Worm (Caenorhabditis elegans) whole organism, L4 larva: ENCODE data around the gene K03A11.6.

Experiments
- D1046.2 ChIP-seq: fragments of 200-800 bp; sonication (Bioruptor generic); IDR thresholded peaks from 2 replicates; pipeline ENCODE4 v1.3.6; 2022; ENCODE audit warnings: missing genetic modification characterization, missing compliant biosample characterization
- T26A8.4 ChIP-seq: fragments of 200-800 bp; sonication (Bioruptor generic); IDR thresholded peaks from 2 replicates; pipeline ENCODE4 v1.3.6; 2022; ENCODE audit warnings: missing genetic modification characterization, missing compliant biosample characterization
- Y105C5A.15 ChIP-seq: fragments of 200-800 bp; sonication (Bioruptor generic); IDR thresholded peaks from 2 replicates; pipeline ENCODE4 v1.3.6; 2022; ENCODE audit warnings: missing genetic modification characterization, missing compliant biosample characterization
- Y48G9A.11 ChIP-seq: fragments of 200-800 bp; sonication (Bioruptor generic); IDR thresholded peaks from 2 replicates; pipeline ENCODE4 v1.3.6; 2022; ENCODE audit warnings: missing genetic modification reagents, missing genetic modification characterization, missing compliant biosample characterization
- ama-1 ChIP-seq: fragments of 150-350 bp; optimal IDR thresholded peaks from 2 replicates; lab custom pipeline; 2014; ENCODE audit warnings: inconsistent platforms, mixed read lengths
- ceh-28 ChIP-seq: fragments of 150-350 bp; optimal IDR thresholded peaks from 2 replicates; lab custom pipeline; 2014; ENCODE audit warnings: missing biosample characterization, missing genetic modification reagents, missing genetic modification characterization
- ceh-32 ChIP-seq: sonication (generic microtip); optimal IDR thresholded peaks from 2 replicates; lab custom pipeline; 2016; ENCODE audit warnings: mild to moderate bottlenecking, missing genetic modification characterization, missing compliant biosample characterization; ENCODE audit not compliant: poor library complexity
- ceh-62 ChIP-seq: sonication (generic microtip); optimal IDR thresholded peaks from 2 replicates; lab custom pipeline; 2017; ENCODE audit warnings: missing biosample characterization, missing genetic modification characterization
- cey-2 ChIP-seq: sonication (generic microtip); optimal IDR thresholded peaks from 3 replicates; lab custom pipeline; 2017; ENCODE audit warnings: missing genetic modification characterization, mild to moderate bottlenecking, missing compliant biosample characterization, antibody characterized with exemption, borderline replicate concordance; ENCODE audit not compliant: insufficient read depth
- ctbp-1 ChIP-seq: fragments of 200-800 bp; sonication (Bioruptor generic); IDR thresholded peaks from 2 replicates; pipeline ENCODE4 v1.3.6; 2022; ENCODE audit warnings: missing genetic modification reagents, missing genetic modification characterization, missing compliant biosample characterization
- daf-12 ChIP-seq: fragments of 150-350 bp; optimal IDR thresholded peaks from 2 replicates; lab custom pipeline; 2014; ENCODE audit warnings: missing biosample characterization, missing genetic modification reagents, missing genetic modification characterization
- daf-8 ChIP-seq: fragments of 200-800 bp; sonication (Bioruptor generic); IDR thresholded peaks from 2 replicates; pipeline ENCODE4 v1.3.6; 2022; ENCODE audit warnings: missing genetic modification characterization, missing compliant biosample characterization
- egl-43 ChIP-seq: fragments of 200-800 bp; sonication (Bioruptor generic); IDR thresholded peaks from 2 replicates; pipeline ENCODE4 v1.3.6; 2022; ENCODE audit warnings: missing genetic modification reagents, missing genetic modification characterization, missing compliant biosample characterization
- fkh-10 ChIP-seq: fragments of 150-350 bp; optimal IDR thresholded peaks from 2 replicates; lab custom pipeline; 2014; ENCODE audit warnings: missing biosample characterization, missing genetic modification reagents, missing genetic modification characterization
- hlh-11 ChIP-seq: fragments of 200-800 bp; sonication (Bioruptor generic); optimal IDR thresholded peaks from 2 replicates; lab custom pipeline; 2018; ENCODE audit warnings: mild to moderate bottlenecking, missing genetic modification characterization, missing compliant biosample characterization
- hlh-30 ChIP-seq: sonication (generic microtip); optimal IDR thresholded peaks from 2 replicates; lab custom pipeline; 2017; ENCODE audit warnings: antibody characterized with exemption, mild to moderate bottlenecking, missing genetic modification characterization, missing compliant biosample characterization; ENCODE audit not compliant: insufficient read depth
- hmg-1.1 ChIP-seq: fragments of 200-800 bp; sonication (Bioruptor generic); IDR thresholded peaks from 2 replicates; pipeline ENCODE4 v1.3.6; 2022; ENCODE audit warnings: missing genetic modification reagents, missing genetic modification characterization, missing compliant biosample characterization
- jun-1 ChIP-seq: fragments of 150-350 bp; optimal IDR thresholded peaks from 2 replicates; lab custom pipeline; 2014; ENCODE audit warnings: missing biosample characterization, missing genetic modification reagents, missing genetic modification characterization
- lin-39 ChIP-seq: fragments of 150-350 bp; optimal IDR thresholded peaks from 2 replicates; lab custom pipeline; 2014; ENCODE audit warnings: missing biosample characterization, missing genetic modification reagents, missing genetic modification characterization
- lir-3 ChIP-seq: sonication (generic microtip); optimal IDR thresholded peaks from 2 replicates; lab custom pipeline; 2016; ENCODE audit warnings: mild to moderate bottlenecking, missing genetic modification characterization, missing compliant biosample characterization
- lsy-2 ChIP-seq, 2 experiments: fragments of 150-350 bp in 1 of 2; sonication (generic microtip) in 1 of 2; optimal IDR thresholded peaks; 2 replicates each; lab custom pipeline; 2014 to 2017; ENCODE audit warnings: missing biosample characterization in 2 of 2, missing genetic modification characterization in 2 of 2
- mdl-1 ChIP-seq, 2 experiments: fragments of 150-350 bp in 1 of 2; sonication (generic microtip) in 1 of 2; optimal IDR thresholded peaks; 2 replicates each; lab custom pipeline; 2014 to 2017; ENCODE audit warnings: missing biosample characterization in 2 of 2, missing genetic modification characterization in 2 of 2
- mep-1 ChIP-seq: fragments of 150-350 bp; sonication (generic microtip); optimal IDR thresholded peaks from 3 replicates; lab custom pipeline; 2014; ENCODE audit warnings: missing biosample characterization, missing genetic modification characterization
- mxl-3 ChIP-seq: fragments of 200-800 bp; sonication (Bioruptor generic); optimal IDR thresholded peaks from 2 replicates; lab custom pipeline; 2018; ENCODE audit warnings: mild to moderate bottlenecking, missing genetic modification characterization, missing compliant biosample characterization
- nhr-25 ChIP-seq: sonication (generic microtip); optimal IDR thresholded peaks from 2 replicates; lab custom pipeline; 2017; ENCODE audit warnings: missing genetic modification characterization, mild to moderate bottlenecking, missing compliant biosample characterization, antibody characterized with exemption, moderate library complexity, borderline replicate concordance; ENCODE audit not compliant: insufficient read depth
- nhr-28 ChIP-seq: fragments of 150-350 bp; optimal IDR thresholded peaks from 2 replicates; lab custom pipeline; 2014; ENCODE audit warnings: missing biosample characterization, missing genetic modification characterization
- nhr-41 ChIP-seq: fragments of 200-800 bp; sonication (Bioruptor generic); IDR thresholded peaks from 2 replicates; pipeline ENCODE4 v1.3.6; 2022; ENCODE audit warnings: missing genetic modification reagents, missing genetic modification characterization, missing compliant biosample characterization
- nhr-48 ChIP-seq: sonication (generic microtip); optimal IDR thresholded peaks from 2 replicates; lab custom pipeline; 2016; ENCODE audit warnings: mild to moderate bottlenecking, missing genetic modification characterization, missing compliant biosample characterization
- sdz-12 ChIP-seq: fragments of 200-800 bp; sonication (Bioruptor generic); optimal IDR thresholded peaks from 2 replicates; lab custom pipeline; 2018; ENCODE audit warnings: mild to moderate bottlenecking, missing genetic modification characterization, missing compliant biosample characterization
- spr-1 ChIP-seq: sonication (generic microtip); optimal IDR thresholded peaks from 2 replicates; lab custom pipeline; 2016; ENCODE audit warnings: mild to moderate bottlenecking, missing genetic modification characterization, missing compliant biosample characterization
- spr-3 ChIP-seq: fragments of 200-800 bp; sonication (Bioruptor generic); optimal IDR thresholded peaks from 2 replicates; lab custom pipeline; 2018; ENCODE audit warnings: mild to moderate bottlenecking, missing genetic modification characterization, missing compliant biosample characterization
- tra-1 ChIP-seq: fragments of 200-800 bp; sonication (Bioruptor generic); IDR thresholded peaks from 2 replicates; pipeline ENCODE4 v1.3.6; 2022; ENCODE audit warnings: missing genetic modification reagents, missing genetic modification characterization, missing compliant biosample characterization
- unc-130 ChIP-seq: sonication (generic microtip); optimal IDR thresholded peaks from 2 replicates; lab custom pipeline; 2016; ENCODE audit warnings: missing genetic modification reagents, missing genetic modification characterization, missing compliant biosample characterization
- unc-39 ChIP-seq: sonication (generic microtip); optimal IDR thresholded peaks from 2 replicates; lab custom pipeline; 2017; ENCODE audit warnings: missing biosample characterization, missing genetic modification characterization
- unc-62 ChIP-seq, 3 experiments: fragments of 150-350 bp in 1 of 3; sonication (generic microtip); optimal IDR thresholded peaks in 2 of 3; peaks in 1 of 3; 1 replicate in 1 of 3; 2 replicates in 2 of 3; lab custom pipeline; 2014 to 2017; ENCODE audit warnings: missing biosample characterization in 3 of 3, missing genetic modification characterization in 3 of 3, missing genetic modification reagents in 3 of 3, missing genotype in 1 of 3
- vab-7 ChIP-seq: fragments of 200-800 bp; sonication (Bioruptor generic); IDR thresholded peaks from 2 replicates; pipeline ENCODE4 v1.3.6; 2022; ENCODE audit warnings: missing genetic modification reagents, missing genetic modification characterization, missing compliant biosample characterization
- zfp-2 ChIP-seq: sonication (generic microtip); optimal IDR thresholded peaks from 2 replicates; lab custom pipeline; 2016; ENCODE audit warnings: mild to moderate bottlenecking, missing genetic modification characterization, missing compliant biosample characterization
- ztf-11 ChIP-seq: fragments of 150-350 bp; optimal IDR thresholded peaks from 2 replicates; lab custom pipeline; 2014; ENCODE audit warnings: missing biosample characterization, missing genetic modification characterization

Gene K03A11.6

DNA sequence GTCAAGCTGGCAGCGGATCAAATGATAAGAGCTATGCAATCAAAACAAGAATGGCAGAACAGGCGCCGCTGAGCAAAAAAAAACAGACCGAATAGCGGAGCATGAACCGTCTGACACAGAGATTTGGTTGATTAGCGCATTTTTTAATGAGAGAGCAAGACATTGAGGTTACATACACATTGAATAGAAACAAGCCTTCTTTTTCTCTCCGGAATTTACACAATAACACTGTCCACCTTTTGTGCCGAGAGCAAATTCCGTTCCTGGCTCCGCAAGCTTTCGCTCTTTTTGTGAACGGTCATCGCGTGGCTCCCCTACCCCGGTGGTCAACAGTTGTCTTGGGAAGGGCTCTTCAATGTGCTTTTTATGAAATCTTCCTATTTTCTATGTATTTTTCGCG is at the start of gene K03A11.6:
Gene K03A11.6, plus strand, starts transcription at position 301 of the 400 bp plus-strand sequence.
- TF ChIP-seq ctbp-1 (GFP tag; lab: Robert Waterston, UW) (no peak), mdl-1 (tag; optimal IDR thresholded peaks at IDR 0.05; lab: Kevin White, UChicago) (no peak), daf-12 (no peak), ztf-11 (no peak), spr-3 (no peak), egl-43 (GFP tag; lab: Robert Waterston, UW) (no peak), unc-130 (no peak)
- TF ChIP-seq, all 104 proteins: peak for 0

ce11 chrX:13006328-13006727 is 49.3 kb upstream of the K03A11.6 start:
- peak in 1 of 2 experiments; percentile 1 for TF ChIP-seq unc-62 (GFP tag; optimal IDR thresholded peaks at IDR 0.05 in 1 of 2; lab: Kevin White, UChicago)
- TF ChIP-seq unc-62 (tag; optimal IDR thresholded peaks at IDR 0.05; lab: Kevin White, UChicago) = no peak
- TF ChIP-seq nhr-48 (tag; lab: Kevin White, UChicago) = peak; percentile 5
- peak; percentile 25 for TF ChIP-seq hlh-30 (tag; lab: Kevin White, UChicago)
- peak; percentile 6 for TF ChIP-seq hlh-11 (tag; lab: Kevin White, UChicago)
- TF ChIP-seq mxl-3 = peak; percentile 16
- TF ChIP-seq ceh-32 (tag; lab: Kevin White, UChicago) = no peak
- TF ChIP-seq spr-1 (tag; lab: Kevin White, UChicago) = no peak

DNA sequence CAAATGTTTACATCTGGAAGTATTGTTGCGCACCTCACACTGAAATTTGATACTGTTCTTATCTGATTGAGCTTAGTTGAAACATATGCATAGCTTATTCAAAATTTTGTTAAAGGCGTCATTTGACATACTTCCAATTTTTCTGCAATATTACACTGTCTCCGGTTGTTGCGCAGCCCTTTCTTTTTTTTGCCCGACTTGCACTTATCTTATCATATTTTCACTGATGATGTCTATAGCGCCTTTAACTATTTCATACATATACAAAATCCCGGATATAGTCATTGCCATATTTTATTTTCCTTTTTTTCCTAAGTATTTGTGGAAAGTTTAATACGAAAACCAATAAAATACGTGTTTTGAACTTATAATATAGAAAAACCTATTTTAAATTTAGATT is 48.9 kb upstream of the K03A11.6 start:
- TF ChIP-seq fkh-10 = no peak
- peak; percentile 54 for TF ChIP-seq nhr-25 (tag; lab: Kevin White, UChicago)

DNA sequence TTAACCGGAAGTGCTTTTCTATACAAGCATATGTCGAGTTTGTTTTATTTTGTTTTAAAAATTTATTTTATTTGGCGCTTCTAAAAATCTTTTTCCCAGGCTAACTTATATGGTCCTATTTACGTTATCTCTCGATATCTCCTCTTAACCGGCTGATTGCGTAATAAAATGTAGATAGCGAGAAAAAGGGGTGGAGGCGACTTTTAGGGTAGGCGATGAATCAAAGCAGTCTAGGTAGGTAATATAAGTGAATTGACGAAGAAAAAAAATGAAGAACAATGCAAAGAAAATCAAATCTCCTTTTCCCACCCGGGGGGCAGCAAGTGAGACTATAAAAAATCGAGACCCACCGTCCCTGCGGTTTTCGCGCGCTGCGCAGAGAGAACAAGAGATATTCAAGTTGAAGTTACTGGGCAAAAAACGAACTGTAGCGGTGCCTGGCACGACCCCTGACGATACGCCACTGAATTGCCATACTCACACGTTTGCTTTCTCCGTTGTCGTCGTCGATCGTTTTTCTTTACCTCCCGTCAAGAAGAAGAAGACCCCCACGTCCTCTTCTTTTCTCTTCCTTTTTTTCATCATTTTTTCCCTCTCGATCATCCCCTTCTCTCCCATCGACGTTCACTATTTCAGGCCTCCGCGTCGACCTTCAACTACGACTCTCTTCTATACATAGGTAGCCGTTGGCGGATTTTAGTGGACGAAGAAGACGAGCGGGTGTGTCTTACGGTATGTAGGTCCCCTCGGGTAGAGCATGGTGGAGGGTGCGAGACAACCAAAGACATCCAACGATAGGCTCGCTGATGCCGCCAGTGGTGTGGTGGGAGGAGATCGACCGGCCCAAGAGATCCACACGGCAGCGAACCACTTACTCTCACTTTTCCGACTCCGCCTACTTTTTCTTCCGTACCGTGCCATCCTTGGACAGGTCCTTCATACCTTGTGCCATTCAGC is 47.5 kb upstream of the K03A11.6 start, which contains the start of gene nhr-25:
Gene nhr-25, plus strand, starts transcription at position 637 of the 957 bp plus-strand sequence.
- TF ChIP-seq cey-2 (tag; lab: Kevin White, UChicago) = no peak
- peak; percentile 99 for TF ChIP-seq nhr-25 (tag; lab: Kevin White, UChicago)
- peak; percentile 3 for TF ChIP-seq hlh-11 (tag; lab: Kevin White, UChicago)
- TF ChIP-seq jun-1 = no peak
- no peak for TF ChIP-seq spr-1 (tag; lab: Kevin White, UChicago)
- 0 out of 2 replicates have a peak, but pooled peaks have one; percentile 7 for TF ChIP-seq Y105C5A.15 (GFP tag; lab: Robert Waterston, UW)
- peak in 1 of 2 experiments; percentile 3 for TF ChIP-seq lsy-2 (tag; optimal IDR thresholded peaks at IDR 0.05; lab: Kevin White, UChicago)
- TF ChIP-seq vab-7 (GFP tag; lab: Robert Waterston, UW) = no peak
- no peak for TF ChIP-seq lir-3 (tag; lab: Kevin White, UChicago)
- no peak for TF ChIP-seq T26A8.4 (GFP tag; lab: Robert Waterston, UW)
- TF ChIP-seq unc-62 (GFP tag; optimal IDR thresholded peaks at IDR 0.05 in 1 of 2; lab: Kevin White, UChicago) = peak in 1 of 2 experiments; percentile 62
- TF ChIP-seq unc-62 (tag; optimal IDR thresholded peaks at IDR 0.05; lab: Kevin White, UChicago) = no peak
- TF ChIP-seq mep-1 = peak; percentile 52
- peak; percentile 50 for TF ChIP-seq nhr-28 (tag; lab: Kevin White, UChicago)
- TF ChIP-seq unc-39 = no peak
- no peak for TF ChIP-seq sdz-12 (GFP tag; lab: Kevin White, UChicago)
- no peak for TF ChIP-seq D1046.2 (GFP tag; lab: Robert Waterston, UW)
- TF ChIP-seq, all 104 proteins: peak for 7

ce11 chrX:13008895-13009294 is 46.8 kb upstream of the K03A11.6 start:
- TF ChIP-seq unc-62 (GFP tag; optimal IDR thresholded peaks at IDR 0.05 in 1 of 2; lab: Kevin White, UChicago) (peak in 1 of 2 experiments; percentile 73), unc-62 (tag; optimal IDR thresholded peaks at IDR 0.05; lab: Kevin White, UChicago) (no peak), ama-1 (lab: Kevin White, UChicago) (no peak), ceh-28 (tag; lab: Kevin White, UChicago) (no peak), hmg-1.1 (GFP tag; lab: Robert Waterston, UW) (no peak), hlh-30 (tag; lab: Kevin White, UChicago) (peak; percentile 51), mdl-1 (tag; optimal IDR thresholded peaks at IDR 0.05; lab: Kevin White, UChicago) (peak in 1 of 2 experiments; percentile 8), nhr-41 (GFP tag; lab: Robert Waterston, UW) (no peak), nhr-25 (tag; lab: Kevin White, UChicago) (peak; percentile 99), lin-39 (tag; lab: Kevin White, UChicago) (no peak), Y48G9A.11 (GFP tag; lab: Robert Waterston, UW) (no peak), zfp-2 (tag; lab: Kevin White, UChicago) (no peak), nhr-28 (tag; lab: Kevin White, UChicago) (peak; percentile 36), spr-3 (no peak), ctbp-1 (GFP tag; lab: Robert Waterston, UW) (no peak), daf-8 (GFP tag; lab: Robert Waterston, UW) (no peak), ceh-62 (tag; lab: Kevin White, UChicago) (no peak), tra-1 (GFP tag; lab: Robert Waterston, UW) (no peak)
